Fruit fly (Drosophila melanogaster) Kc167 (cell line): ENCODE data around the gene CG10365.

Experiments
- Myc ChIP-seq: fragments of >200 bp; optimal IDR thresholded peaks from 2 replicates; lab custom pipeline; 2017; ENCODE audit warnings: missing external identifiers
- insv ChIP-seq: fragments of >200 bp; optimal IDR thresholded peaks from 3 replicates; lab custom pipeline; 2018; ENCODE audit warnings: missing external identifiers
- psq ChIP-seq: fragments of >200 bp; optimal IDR thresholded peaks from 2 replicates; lab custom pipeline; 2017; ENCODE audit warnings: missing external identifiers
- ttk ChIP-seq: sonication (Bioruptor generic); optimal IDR thresholded peaks from 2 replicates; lab custom pipeline; 2017; ENCODE audit warnings: missing external identifiers

dm6 chr3R:23729632-23730471 lies 6.7 kb downstream of the CG10365 start:
- no peak for TF ChIP-seq psq
- TF ChIP-seq Myc (lab: Kevin White, UChicago) = no peak
- TF ChIP-seq insv (lab: Kevin White, UChicago) = no peak
- no peak for TF ChIP-seq ttk
